Worm (Caenorhabditis elegans): ENCODE measurements around the gene srm-6.

- no peak for TF ChIP-seq elt-3 (tag; optimal IDR thresholded peaks at IDR 0.05)
- TF ChIP-seq pha-4 (tag; optimal IDR thresholded peaks at IDR 0.05) = no peak
- no peak for TF ChIP-seq nhr-237 (tag; optimal IDR thresholded peaks at IDR 0.05)
- no peak for TF ChIP-seq blmp-1 (tag; optimal IDR thresholded peaks at IDR 0.05)
- no peak for TF ChIP-seq tbx-8 (GFP tag; optimal IDR thresholded peaks at IDR 0.05)
- no peak for TF ChIP-seq zip-8 (tag; optimal IDR thresholded peaks at IDR 0.05)
- TF ChIP-seq unc-62 (GFP tag; optimal IDR thresholded peaks at IDR 0.05) = no peak
- TF ChIP-seq elt-1 (tag; optimal IDR thresholded peaks at IDR 0.05; ENCODE audit: borderline replicate concordance, insufficient read depth) = no peak
- TF ChIP-seq ces-1 (GFP tag; optimal IDR thresholded peaks at IDR 0.05) = no peak
These were observed 37.1 kb upstream of the srm-6 start, which contains the start of the genes spig-3 and F14D7.12 for ce11 chrV:14299569-14300064.

Data from whole organism, mixed stage, embryonic.